Worm (Caenorhabditis elegans): ENCODE data around the gene Y38H6C.16.

Y38H6C.16 gene

ce11 chrV:20497537-20497936 lies 41.6 kb downstream of the Y38H6C.16 start:
- TF ChIP-seq unc-62 (GFP tag; optimal IDR thresholded peaks at IDR 0.05) = no peak

DNA sequence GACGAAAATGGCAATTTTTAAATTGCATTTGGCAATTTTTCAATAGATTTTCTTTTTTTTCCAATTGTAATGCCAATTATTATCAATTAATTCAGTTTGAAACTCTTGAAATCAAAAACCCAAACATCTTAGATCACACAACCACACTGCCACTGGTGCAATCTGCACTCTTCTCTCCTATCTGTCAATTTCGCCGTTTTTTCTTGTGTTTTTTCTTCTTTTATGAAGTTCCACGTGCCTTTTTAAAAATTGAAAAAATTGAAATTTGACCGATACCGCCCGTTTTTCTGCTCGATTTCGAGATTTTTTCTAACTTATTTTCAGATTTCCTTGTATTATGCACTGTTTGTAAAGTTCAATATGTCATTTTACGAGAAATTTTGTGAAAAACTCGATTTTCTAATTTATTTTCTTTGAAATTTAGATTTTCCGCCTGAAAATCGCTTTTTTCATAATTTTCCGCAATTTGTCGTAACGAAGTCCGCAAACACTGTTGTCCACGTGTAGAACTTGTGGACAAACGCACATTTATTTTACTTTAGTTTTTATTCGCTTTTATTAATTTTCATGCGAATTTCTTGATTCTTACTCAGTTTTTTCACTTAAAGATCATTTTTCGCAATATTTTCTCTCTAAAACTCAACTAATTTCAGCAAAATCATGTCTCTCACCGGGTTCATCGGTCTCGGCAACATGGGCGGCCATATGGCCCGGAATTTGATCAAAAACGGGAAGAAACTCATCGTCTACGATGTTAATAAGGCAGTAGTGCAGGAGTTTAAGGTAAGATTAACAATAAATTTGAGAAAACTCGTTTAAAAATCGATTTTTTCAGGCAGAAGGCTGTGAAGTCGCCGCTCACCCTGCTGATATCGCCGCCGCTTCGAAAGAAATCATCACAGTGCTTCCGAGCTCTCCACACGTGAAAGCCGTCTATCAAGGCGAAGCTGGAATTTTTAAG lies 45.6 kb downstream of the Y38H6C.16 start, which contains the start of gene B0250.5:
Gene B0250.5, plus strand, starts transcription at position 654 of the 961 bp plus-strand sequence.
- no peak for TF ChIP-seq unc-62 (GFP tag; optimal IDR thresholded peaks at IDR 0.05)

DNA sequence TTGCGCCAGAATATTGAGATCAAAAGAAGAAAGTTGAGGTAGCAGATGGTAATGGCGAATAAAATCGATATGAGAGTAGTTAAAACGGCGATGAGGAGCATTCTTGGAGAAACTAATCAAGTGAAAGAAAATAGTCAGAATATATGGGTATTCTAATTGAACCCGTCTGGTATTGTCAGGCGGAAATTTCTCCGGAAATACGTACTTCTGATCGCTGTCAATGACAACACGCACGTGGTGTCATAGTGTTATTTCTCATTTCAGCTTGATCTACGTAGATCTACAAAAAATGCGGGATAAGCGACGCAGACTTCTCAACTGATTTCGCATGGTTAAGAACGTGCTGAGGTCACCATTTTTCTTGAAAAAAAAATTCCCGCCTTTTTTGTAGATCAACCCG lies 46.8 kb downstream of the Y38H6C.16 start, which contains the start of gene srbc-79:
Gene srbc-79, minus strand, starts transcription at position 101 of the 400 bp plus-strand sequence.
- no peak for TF ChIP-seq unc-62 (GFP tag; optimal IDR thresholded peaks at IDR 0.05)

DNA sequence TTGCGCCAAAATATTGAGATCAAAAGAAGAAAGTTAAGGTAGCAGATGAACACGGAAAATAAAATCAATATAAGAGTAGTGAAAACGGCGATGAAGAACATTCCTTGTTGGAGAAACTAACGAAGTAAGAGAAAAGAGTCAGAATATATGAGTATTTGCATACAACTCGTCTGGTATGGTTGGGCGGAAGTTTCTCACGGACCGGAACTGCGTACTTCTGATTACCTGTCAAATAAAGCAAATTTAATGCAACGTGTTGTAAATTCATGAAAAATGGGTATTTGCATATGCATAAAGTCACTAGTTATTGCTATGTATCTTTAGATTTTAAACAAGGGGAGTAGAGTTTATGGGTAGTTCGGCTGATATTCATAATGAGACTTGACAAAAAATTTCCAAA lies 50.0 kb downstream of the Y38H6C.16 start, which contains the start of gene srbc-78:
Gene srbc-78, minus strand, starts transcription at position 101 of the 400 bp plus-strand sequence.
- no peak for TF ChIP-seq unc-62 (GFP tag; optimal IDR thresholded peaks at IDR 0.05)

DNA sequence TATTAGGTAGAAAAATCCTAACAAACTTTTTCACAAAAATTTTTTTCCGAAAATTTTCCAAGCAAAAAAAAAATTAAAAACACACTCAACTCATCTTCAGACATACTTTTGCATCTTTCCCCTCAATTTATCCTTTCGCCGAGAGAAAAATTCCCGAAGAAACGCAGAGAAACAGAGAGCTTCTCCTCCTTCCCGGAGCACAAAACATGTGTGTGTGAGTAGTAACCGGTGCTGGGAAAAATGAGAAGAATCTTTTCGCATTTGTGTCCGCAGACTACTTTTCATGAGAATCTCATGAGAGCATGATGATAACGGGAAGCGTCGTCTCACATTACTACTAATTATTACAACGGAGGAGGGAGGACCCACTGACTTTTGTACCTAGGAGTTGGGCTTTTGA lies 52.6 kb downstream of the Y38H6C.16 start:
- TF ChIP-seq unc-62 (GFP tag; optimal IDR thresholded peaks at IDR 0.05) = no peak
